Fruit fly (Drosophila melanogaster) Kc167 (cell line): ENCODE results near the gene CG33252.

Experiments used
- Myc ChIP-seq: fragments of >200 bp; optimal IDR thresholded peaks from 2 replicates; lab custom pipeline; 2017; ENCODE audit warnings: missing external identifiers
- Sin3A ChIP-seq: fragments of >200 bp; optimal IDR thresholded peaks from 2 replicates; lab custom pipeline; 2018; ENCODE audit warnings: missing external identifiers
- h ChIP-seq: fragments of >200 bp; optimal IDR thresholded peaks from 3 replicates; lab custom pipeline; 2018; ENCODE audit warnings: missing external identifiers
- insv ChIP-seq: fragments of >200 bp; optimal IDR thresholded peaks from 3 replicates; lab custom pipeline; 2018; ENCODE audit warnings: missing external identifiers
- psq ChIP-seq: fragments of >200 bp; optimal IDR thresholded peaks from 2 replicates; lab custom pipeline; 2017; ENCODE audit warnings: missing external identifiers
- ttk ChIP-seq: sonication (Bioruptor generic); optimal IDR thresholded peaks from 2 replicates; lab custom pipeline; 2017; ENCODE audit warnings: missing external identifiers

dm6 chrX:16930465-16931286 lies 33.7 kb upstream of the CG33252 start:
- TF ChIP-seq psq (lab: Kevin White, UChicago) (no peak), ttk (lab: Kevin White, UChicago) (no peak), Sin3A (lab: Kevin White, UChicago) (no peak), h (lab: Kevin White, UChicago) (no peak), Myc (lab: Kevin White, UChicago) (no peak), insv (lab: Kevin White, UChicago) (no peak)
